Fruit fly (Drosophila melanogaster): ENCODE results near the gene CG34367.

dm6 chr2L:10381890-10382450 lies 28.3 kb upstream of the CG34367 start, which contains the start of gene CG5096:
- TF ChIP-seq Dll (optimal IDR thresholded peaks at IDR 0.05) (no peak), pan (optimal IDR thresholded peaks at IDR 0.05) (no peak), EcR (GFP tag; optimal IDR thresholded peaks at IDR 0.05) (no peak), CG8478 (optimal IDR thresholded peaks at IDR 0.05) (no peak), usp (GFP tag; optimal IDR thresholded peaks at IDR 0.05) (no peak)
